Fruit fly (Drosophila melanogaster) whole organism, embryonic: Measurements from ENCODE around the gene CG6178.
A peak's percentile ranks its signal among the peaks of the same experiment; 100 is the strongest.

Experiments
- Ada2b ChIP-seq: fragments of 200-800 bp; sonication (Bioruptor generic); IDR thresholded peaks from 2 replicates; pipeline ENCODE4 v1.3.6; 2022; ENCODE audit warnings: missing biosample characterization, missing genetic modification characterization
- B-H1 ChIP-seq: fragments of 200-800 bp; sonication (Bioruptor generic); IDR thresholded peaks from 3 replicates; pipeline ENCODE4 v1.3.6; 2022; ENCODE audit warnings: missing biosample characterization, missing genetic modification characterization
- BEAF-32 ChIP-seq: fragments of 200-800 bp; sonication (Bioruptor generic); optimal IDR thresholded peaks from 3 replicates; lab custom pipeline; 2017; ENCODE audit warnings: missing biosample characterization, missing genetic modification characterization, mild to moderate bottlenecking, moderate library complexity, missing genetic modification reagents
- CG10431 ChIP-seq: fragments of 200-800 bp; sonication (Bioruptor generic); optimal IDR thresholded peaks from 3 replicates; lab custom pipeline; 2018; ENCODE audit warnings: missing biosample characterization, mild to moderate bottlenecking, missing genetic modification characterization
- CG12155 ChIP-seq: fragments of 200-800 bp; sonication (Bioruptor generic); optimal IDR thresholded peaks from 3 replicates; lab custom pipeline; 2016; ENCODE audit warnings: missing biosample characterization, missing genetic modification characterization
- CG12219 ChIP-seq: fragments of 200-800 bp; sonication (Bioruptor generic); optimal IDR thresholded peaks from 3 replicates; lab custom pipeline; 2018; ENCODE audit warnings: missing biosample characterization, mild to moderate bottlenecking, missing genetic modification characterization
- CG12236 ChIP-seq: fragments of 200-800 bp; sonication (Bioruptor generic); optimal IDR thresholded peaks from 2 replicates; lab custom pipeline; 2016; ENCODE audit warnings: missing biosample characterization, missing genetic modification characterization
- CG12391 ChIP-seq: fragments of 200-800 bp; sonication (Bioruptor generic); optimal IDR thresholded peaks from 3 replicates; lab custom pipeline; 2018; ENCODE audit warnings: missing biosample characterization, mild to moderate bottlenecking, missing genetic modification characterization, moderate library complexity
- CG14050 ChIP-seq: fragments of 200-800 bp; sonication (Bioruptor generic); IDR thresholded peaks from 3 replicates; pipeline ENCODE4 v1.3.6; 2022; ENCODE audit warnings: missing biosample characterization, missing genetic modification characterization
- CG14710 ChIP-seq: fragments of 200-800 bp; sonication (Bioruptor generic); optimal IDR thresholded peaks from 3 replicates; lab custom pipeline; 2019; ENCODE audit warnings: missing biosample characterization, mild to moderate bottlenecking, missing genetic modification characterization, moderate library complexity
- CG17612 ChIP-seq: fragments of 200-800 bp; sonication (Bioruptor generic); IDR thresholded peaks from 2 replicates; pipeline ENCODE4 v1.3.6; 2022; ENCODE audit warnings: missing biosample characterization, missing genetic modification characterization
- CG2712 ChIP-seq: fragments of 200-800 bp; optimal IDR thresholded peaks from 3 replicates; lab custom pipeline; 2019; ENCODE audit warnings: missing biosample characterization, mild to moderate bottlenecking, missing genetic modification characterization, moderate library complexity
- CG30403 ChIP-seq: fragments of 200-800 bp; sonication (Bioruptor generic); optimal IDR thresholded peaks from 3 replicates; lab custom pipeline; 2016; ENCODE audit warnings: missing biosample characterization, missing genetic modification characterization
- CG3163 ChIP-seq: fragments of 200-800 bp; sonication (Bioruptor generic); optimal IDR thresholded peaks from 3 replicates; lab custom pipeline; 2016; ENCODE audit warnings: missing biosample characterization, missing genetic modification characterization
- CG34422 ChIP-seq: fragments of 200-800 bp; sonication (Bioruptor generic); IDR thresholded peaks from 3 replicates; pipeline ENCODE4 v1.3.6; 2022; ENCODE audit warnings: missing biosample characterization, missing genetic modification characterization
- CG6689 ChIP-seq: fragments of 200-800 bp; sonication (Bioruptor generic); IDR thresholded peaks from 2 replicates; pipeline ENCODE4 v1.3.6; 2022; ENCODE audit warnings: missing biosample characterization, missing genetic modification characterization
- CG6765 ChIP-seq: fragments of 200-800 bp; sonication (Bioruptor generic); optimal IDR thresholded peaks from 3 replicates; lab custom pipeline; 2017; ENCODE audit warnings: missing biosample characterization, mild to moderate bottlenecking, missing genetic modification characterization
- CG7839 ChIP-seq: fragments of 200-800 bp; sonication (Bioruptor generic); optimal IDR thresholded peaks from 3 replicates; lab custom pipeline; 2018; ENCODE audit warnings: missing biosample characterization, mild to moderate bottlenecking, missing genetic modification characterization, moderate library complexity
- CG9817 ChIP-seq: fragments of 200-800 bp; sonication (Bioruptor generic); optimal IDR thresholded peaks from 2 replicates; lab custom pipeline; 2018; ENCODE audit warnings: missing biosample characterization, mild to moderate bottlenecking, missing genetic modification characterization, moderate library complexity
- D19A ChIP-seq: fragments of 200-800 bp; optimal IDR thresholded peaks from 3 replicates; lab custom pipeline; 2019; ENCODE audit warnings: missing biosample characterization, mild to moderate bottlenecking, missing genetic modification characterization, moderate library complexity
- Dref ChIP-seq: fragments of 200-800 bp; sonication (Bioruptor generic); IDR thresholded peaks from 2 replicates; pipeline ENCODE4 v1.3.6; 2022; ENCODE audit warnings: missing biosample characterization, missing genetic modification characterization
- Elba2 ChIP-seq: fragments of 200-800 bp; sonication (Bioruptor generic); optimal IDR thresholded peaks from 3 replicates; lab custom pipeline; 2016; ENCODE audit warnings: missing biosample characterization, missing genetic modification characterization
- HHEX ChIP-seq: fragments of 200-800 bp; sonication (Bioruptor generic); optimal IDR thresholded peaks from 3 replicates; lab custom pipeline; 2017; ENCODE audit warnings: missing biosample characterization, mild to moderate bottlenecking, missing genetic modification characterization, missing genetic modification reagents
- HmgZ ChIP-seq: fragments of 200-800 bp; sonication (Bioruptor generic); optimal IDR thresholded peaks from 2 replicates; lab custom pipeline; 2018; ENCODE audit warnings: missing biosample characterization, mild to moderate bottlenecking, missing genetic modification characterization
- Hr51 ChIP-seq, 2 experiments: fragments of 200-800 bp; sonication (Bioruptor generic); optimal IDR thresholded peaks; 2 replicates in 1 of 2; 3 replicates in 1 of 2; lab custom pipeline; 2016 to 2018; ENCODE audit warnings: missing biosample characterization in 2 of 2, missing genetic modification characterization in 2 of 2, mild to moderate bottlenecking in 1 of 2, moderate library complexity in 1 of 2
- MBD-R2 ChIP-seq: fragments of 200-800 bp; sonication (Bioruptor generic); IDR thresholded peaks from 2 replicates; pipeline ENCODE4 v1.3.6; 2022; ENCODE audit warnings: missing biosample characterization, missing genetic modification characterization
- MESR4 ChIP-seq: fragments of 200-800 bp; sonication (Bioruptor generic); optimal IDR thresholded peaks from 2 replicates; lab custom pipeline; 2018; ENCODE audit warnings: missing biosample characterization, mild to moderate bottlenecking, missing genetic modification characterization, moderate library complexity
- Pdp1 ChIP-seq, 2 experiments: fragments of 200-800 bp; sonication (Bioruptor generic); optimal IDR thresholded peaks; 3 replicates each; lab custom pipeline; 2016; ENCODE audit warnings: missing biosample characterization in 2 of 2, missing genetic modification characterization in 2 of 2, mild to moderate bottlenecking in 1 of 2, moderate library complexity in 1 of 2
- Rfx ChIP-seq: fragments of 200-800 bp; sonication (Bioruptor generic); IDR thresholded peaks from 2 replicates; pipeline ENCODE4 v1.3.6; 2022; ENCODE audit warnings: missing biosample characterization, missing genetic modification characterization
- Spps ChIP-seq: fragments of 200-800 bp; sonication (Bioruptor generic); optimal IDR thresholded peaks from 2 replicates; lab custom pipeline; 2018; ENCODE audit warnings: missing biosample characterization, mild to moderate bottlenecking, missing genetic modification characterization
- Xrp1 ChIP-seq: fragments of 200-800 bp; sonication (Bioruptor generic); IDR thresholded peaks from 2 replicates; pipeline ENCODE4 v1.3.6; 2022; ENCODE audit warnings: missing biosample characterization, missing genetic modification characterization
- YL-1 ChIP-seq: fragments of 200-800 bp; sonication (Bioruptor generic); optimal IDR thresholded peaks from 3 replicates; lab custom pipeline; 2017; ENCODE audit warnings: missing biosample characterization, mild to moderate bottlenecking, missing genetic modification characterization
- bigmax ChIP-seq: fragments of 200-800 bp; sonication (Bioruptor generic); optimal IDR thresholded peaks from 2 replicates; lab custom pipeline; 2018; ENCODE audit warnings: missing biosample characterization, mild to moderate bottlenecking, missing genetic modification characterization
- crp ChIP-seq, 2 experiments: fragments of 200-800 bp; sonication (Bioruptor generic); optimal IDR thresholded peaks; 2 replicates in 1 of 2; 3 replicates in 1 of 2; lab custom pipeline; 2017; ENCODE audit warnings: missing biosample characterization in 2 of 2, missing genetic modification characterization in 2 of 2, mild to moderate bottlenecking in 1 of 2, moderate library complexity in 1 of 2
- ems ChIP-seq: fragments of 200-800 bp; sonication (Bioruptor generic); optimal IDR thresholded peaks from 3 replicates; lab custom pipeline; 2016; ENCODE audit warnings: missing biosample characterization, missing genetic modification characterization
- gem ChIP-seq: fragments of 200-800 bp; sonication (Bioruptor generic); optimal IDR thresholded peaks from 2 replicates; lab custom pipeline; 2019; ENCODE audit warnings: missing biosample characterization, mild to moderate bottlenecking, missing genetic modification characterization, moderate library complexity
- hb ChIP-seq: fragments of 200-800 bp; sonication (Bioruptor generic); IDR thresholded peaks from 3 replicates; pipeline ENCODE4 v1.3.6; 2022; ENCODE audit warnings: missing biosample characterization, missing genetic modification characterization; ENCODE audit not compliant: partially characterized antibody
- hbn ChIP-seq: fragments of 200-800 bp; sonication (Bioruptor generic); IDR thresholded peaks from 2 replicates; pipeline ENCODE4 v1.3.6; 2022; ENCODE audit warnings: missing biosample characterization, missing genetic modification characterization; ENCODE audit not compliant: partially characterized antibody
- lab ChIP-seq: fragments of 200-800 bp; sonication (Bioruptor generic); optimal IDR thresholded peaks from 3 replicates; lab custom pipeline; 2017; ENCODE audit warnings: missing biosample characterization, missing genetic modification characterization, mild to moderate bottlenecking, moderate library complexity, missing genetic modification reagents
- lilli ChIP-seq: fragments of 200-800 bp; sonication (Bioruptor generic); optimal IDR thresholded peaks from 3 replicates; lab custom pipeline; 2016; ENCODE audit warnings: missing biosample characterization, missing genetic modification characterization
- org-1 ChIP-seq: fragments of 200-800 bp; sonication (Bioruptor generic); optimal IDR thresholded peaks from 2 replicates; lab custom pipeline; 2017; ENCODE audit warnings: missing biosample characterization, missing genetic modification characterization
- pum ChIP-seq: fragments of 200-800 bp; sonication (Bioruptor generic); optimal IDR thresholded peaks from 2 replicates; lab custom pipeline; 2016; ENCODE audit warnings: missing biosample characterization, missing genetic modification characterization
- sens-2 ChIP-seq: fragments of 200-800 bp; sonication (Bioruptor generic); IDR thresholded peaks from 2 replicates; pipeline ENCODE4 v1.3.6; 2022; ENCODE audit warnings: missing biosample characterization, missing genetic modification characterization
- sna ChIP-seq: fragments of 200-800 bp; sonication (Bioruptor generic); IDR thresholded peaks from 2 replicates; pipeline ENCODE4 v1.3.6; 2022; ENCODE audit warnings: missing biosample characterization, missing genetic modification characterization; ENCODE audit not compliant: partially characterized antibody
- ttk ChIP-seq: fragments of 200-800 bp; sonication (Bioruptor generic); IDR thresholded peaks from 2 replicates; pipeline ENCODE4 v2.1.2; 2022; ENCODE audit warnings: missing biosample characterization, missing genetic modification characterization

Gene CG6178

dm6 chr3R:24161173-24161811 lies 9.1 kb downstream of the CG6178 start, which contains the start of the genes Myo95E and TBC1d7 (continued):
- TF ChIP-seq Hr51 (GFP tag; optimal IDR thresholded peaks at IDR 0.05; lab: Kevin White, UChicago) (peak; percentile 33 to 91), CG12236 (GFP tag; lab: Kevin White, UChicago) (no peak), CG14710 (tag; lab: Kevin White, UChicago) (peak; percentile 90), lab (GFP tag; lab: Kevin White, UChicago) (no peak), HHEX (peak; percentile 75), Spps (tag; lab: Kevin White, UChicago) (peak; percentile 67), sens-2 (GFP tag; lab: Robert Waterston, UW) (peak; percentile 70; the same call in 1 of the 2 replicates), pum (peak; percentile 56), CG12219 (peak; percentile 63), BEAF-32 (peak; percentile 77), CG10431 (GFP tag; lab: Kevin White, UChicago) (no peak), gem (peak; percentile 95), MESR4 (peak; percentile 29), lilli (peak; percentile 79), ttk (GFP tag; lab: Robert Waterston, UW) (peak; percentile 92), CG7839 (tag; lab: Kevin White, UChicago) (peak; percentile 92)

dm6 chr3R:24162774-24163555 lies 10.8 kb downstream of the CG6178 start, which contains the start of gene mRpS24:
Gene mRpS24, minus strand, starts transcription at chr3R:24163545.
- peak; percentile 60 for TF ChIP-seq bigmax (GFP tag; lab: Kevin White, UChicago)
- peak; percentile 32 for TF ChIP-seq YL-1 (GFP tag; lab: Kevin White, UChicago)
- TF ChIP-seq CG34422: peak; percentile 51; the same call in 1 of the 3 replicates
- TF ChIP-seq Elba2: peak; percentile 94
- no peak for TF ChIP-seq org-1 (GFP tag; lab: Kevin White, UChicago)
- TF ChIP-seq crp (GFP tag; optimal IDR thresholded peaks at IDR 0.05; lab: Kevin White, UChicago): peak in 1 of 2 experiments; percentile 88
- TF ChIP-seq Ada2b (GFP tag; lab: Robert Waterston, UW): no peak
- no peak for TF ChIP-seq Xrp1 (GFP tag; lab: Robert Waterston, UW)
- TF ChIP-seq sna (GFP tag; lab: Robert Waterston, UW): peak; percentile 72
- peak; percentile 52 for TF ChIP-seq MESR4
- TF ChIP-seq Pdp1 (GFP tag; optimal IDR thresholded peaks at IDR 0.05; lab: Kevin White, UChicago): peak in 1 of 2 experiments; percentile 97
- TF ChIP-seq hbn: 0 out of 2 replicates have a peak, but pooled peaks have one; percentile 58
- TF ChIP-seq MBD-R2 (GFP tag; lab: Robert Waterston, UW): peak; percentile 67

- TF ChIP-seq CG17612 (GFP tag; lab: Robert Waterston, UW) (0 out of 2 replicates have a peak, but pooled peaks have one; percentile 13), CG6689 (peak; percentile 57; the same call in 1 of the 2 replicates), CG12155 (GFP tag; lab: Kevin White, UChicago) (peak; percentile 32), hb (GFP tag; lab: Robert Waterston, UW) (no peak), ems (peak; percentile 19), CG3163 (GFP tag; lab: Kevin White, UChicago) (no peak), HmgZ (tag; lab: Kevin White, UChicago) (peak; percentile 35), HHEX (peak; percentile 1), CG6765 (GFP tag; lab: Kevin White, UChicago) (no peak), B-H1 (no peak; the same call in 2 of the 3 replicates), CG12391 (tag; lab: Kevin White, UChicago) (peak; percentile 82), D19A (peak; percentile 65), CG14050 (GFP tag; lab: Robert Waterston, UW) (no peak), CG9817 (tag; lab: Kevin White, UChicago) (peak; percentile 58), Dref (GFP tag; lab: Robert Waterston, UW) (0 out of 2 replicates have a peak, but pooled peaks have one; percentile 31), CG2712 (tag; lab: Kevin White, UChicago) (peak; percentile 73), crp (GFP tag; optimal IDR thresholded peaks at IDR 0.05; lab: Kevin White, UChicago) (peak; percentile 12 to 84), CG30403 (GFP tag; lab: Kevin White, UChicago) (peak; percentile 72), Rfx (GFP tag; lab: Robert Waterston, UW) (peak; percentile 65)
Observed at dm6 chr3R:24163556-24164022, 11.4 kb downstream of the CG6178 start, which contains the start of gene Apc2. Gene Apc2, plus strand, starts transcription at chr3R:24163966.
